Worm (Caenorhabditis elegans): ENCODE measurements around the gene cdh-4.

DNA sequence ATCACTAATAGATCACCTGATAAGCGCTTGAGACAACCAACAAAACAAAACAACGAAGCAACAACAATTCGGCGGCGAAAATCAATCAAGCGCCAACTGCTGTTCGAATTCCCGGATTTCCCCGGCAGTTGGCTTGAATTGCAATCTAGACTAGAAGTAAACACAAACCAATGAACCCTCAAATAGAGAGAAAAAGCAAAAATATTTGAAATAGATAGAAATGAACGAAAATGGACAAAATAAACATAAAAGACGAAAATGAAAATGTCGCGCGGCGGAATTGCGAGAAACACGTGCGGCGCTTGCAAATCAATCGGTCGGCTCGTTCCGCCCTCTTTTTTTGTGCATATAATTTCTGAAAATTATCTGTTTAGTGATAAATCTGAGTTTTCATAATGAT, 48.3 kb downstream of the cdh-4 start, which contains the start of gene idhg-1:
- TF ChIP-seq unc-55 (GFP tag; optimal IDR thresholded peaks at IDR 0.05) (peak; percentile 83), nhr-10 (tag; optimal IDR thresholded peaks at IDR 0.05) (no peak), R02D3.7 (tag; optimal IDR thresholded peaks at IDR 0.05) (no peak), lin-11 (tag; optimal IDR thresholded peaks at IDR 0.05) (peak; percentile 74), ztf-4 (tag; optimal IDR thresholded peaks at IDR 0.05) (peak; percentile 32), egl-27 (tag; optimal IDR thresholded peaks at IDR 0.05) (no peak), nhr-6 (tag; optimal IDR thresholded peaks at IDR 0.05) (no peak)
